Worm (Caenorhabditis elegans) whole organism, L1 larva: ENCODE measurements around the gene vars-1.
A peak's percentile ranks its signal among the peaks of the same experiment; 100 is the strongest.

Experiments used
- C04F5.9 ChIP-seq: sonication (generic microtip); optimal IDR thresholded peaks from 2 replicates; lab custom pipeline; 2016; ENCODE audit warnings: missing genetic modification characterization, missing compliant biosample characterization
- C16A3.4 ChIP-seq: fragments of 150-350 bp; optimal IDR thresholded peaks from 2 replicates; lab custom pipeline; 2014; ENCODE audit warnings: missing biosample characterization, missing genetic modification characterization
- C34B4.2 ChIP-seq: sonication (generic microtip); optimal IDR thresholded peaks from 2 replicates; lab custom pipeline; 2017; ENCODE audit warnings: mild to moderate bottlenecking, missing genetic modification characterization, missing compliant biosample characterization
- aly-2 ChIP-seq: fragments of 150-350 bp; optimal IDR thresholded peaks from 2 replicates; lab custom pipeline; 2014; ENCODE audit warnings: missing biosample characterization, missing genetic modification characterization
- blmp-1 ChIP-seq: fragments of 150-350 bp; optimal IDR thresholded peaks from 2 replicates; lab custom pipeline; 2014; ENCODE audit warnings: missing biosample characterization, missing genetic modification characterization
- ceh-8 ChIP-seq: fragments of 200-800 bp; sonication (Bioruptor generic); optimal IDR thresholded peaks from 2 replicates; lab custom pipeline; 2018; ENCODE audit warnings: mild to moderate bottlenecking, missing genetic modification characterization, moderate library complexity, missing compliant biosample characterization
- ceh-82 ChIP-seq, 3 experiments: fragments of 150-350 bp in 1 of 3; sonication (generic microtip) in 2 of 3; optimal IDR thresholded peaks; 2 replicates each; lab custom pipeline; 2014 to 2017; ENCODE audit warnings: missing biosample characterization in 3 of 3, missing genetic modification characterization in 3 of 3
- ceh-90 ChIP-seq: sonication (generic microtip); optimal IDR thresholded peaks from 2 replicates; lab custom pipeline; 2016; ENCODE audit warnings: missing genetic modification characterization, missing compliant biosample characterization
- efl-1 ChIP-seq, 4 experiments: fragments of 150-350 bp; optimal IDR thresholded peaks in 3 of 4; peaks in 1 of 4; 1 replicate in 1 of 4; 2 replicates in 3 of 4; lab custom pipeline; 2014; ENCODE audit warnings: missing biosample characterization in 2 of 4, missing genetic modification characterization in 2 of 4, missing genetic modification reagents in 2 of 4
- elt-3 ChIP-seq, 6 experiments: fragments of 150-350 bp in 1 of 6; sonication (generic microtip); optimal IDR thresholded peaks; 2 replicates each; lab custom pipeline; 2017 to 2018; ENCODE audit warnings: missing biosample characterization in 6 of 6, missing genetic modification characterization in 6 of 6, inconsistent platforms in 1 of 6
- fkh-10 ChIP-seq: sonication (generic microtip); optimal IDR thresholded peaks from 2 replicates; lab custom pipeline; 2017; ENCODE audit warnings: missing biosample characterization, missing genetic modification reagents, missing genetic modification characterization
- grh-1 ChIP-seq: fragments of 200-800 bp; sonication (Bioruptor generic); IDR thresholded peaks from 2 replicates; pipeline ENCODE4 v1.3.6; 2022; ENCODE audit warnings: missing genetic modification reagents, missing genetic modification characterization, missing compliant biosample characterization
- lin-13 ChIP-seq: fragments of 150-350 bp; optimal IDR thresholded peaks from 2 replicates; lab custom pipeline; 2014; ENCODE audit warnings: missing biosample characterization, missing genetic modification reagents, missing genetic modification characterization
- lin-14 ChIP-seq: fragments of 200-800 bp; sonication (Bioruptor generic); optimal IDR thresholded peaks from 2 replicates; lab custom pipeline; 2018; ENCODE audit warnings: mild to moderate bottlenecking, missing genetic modification characterization, moderate library complexity, missing compliant biosample characterization
- lin-35 ChIP-seq, 2 experiments: fragments of 150-350 bp; optimal IDR thresholded peaks; 2 replicates each; lab custom pipeline; 2014; ENCODE audit warnings: missing biosample characterization in 2 of 2, missing genetic modification characterization in 2 of 2, missing genetic modification reagents in 2 of 2
- lin-39 ChIP-seq: fragments of 150-350 bp; optimal IDR thresholded peaks from 2 replicates; lab custom pipeline; 2014; ENCODE audit warnings: missing biosample characterization, missing genetic modification reagents, missing genetic modification characterization
- mef-2 ChIP-seq: fragments of 150-350 bp; optimal IDR thresholded peaks from 2 replicates; lab custom pipeline; 2014; ENCODE audit warnings: missing biosample characterization, missing genetic modification characterization
- mep-1 ChIP-seq: fragments of 150-350 bp; optimal IDR thresholded peaks from 2 replicates; lab custom pipeline; 2014; ENCODE audit warnings: missing biosample characterization, missing genetic modification characterization
- nhr-12 ChIP-seq: sonication (generic microtip); optimal IDR thresholded peaks from 2 replicates; lab custom pipeline; 2017; ENCODE audit warnings: missing biosample characterization, missing genetic modification characterization
- nhr-19 ChIP-seq: fragments of 200-800 bp; sonication (Bioruptor generic); conservative IDR thresholded peaks from 2 replicates; pipeline ENCODE4 v1.3.6; 2022; ENCODE audit warnings: missing genetic modification characterization, missing compliant biosample characterization
- nhr-20 ChIP-seq: sonication (generic microtip); optimal IDR thresholded peaks from 2 replicates; lab custom pipeline; 2016; ENCODE audit warnings: mild to moderate bottlenecking, missing genetic modification characterization, missing compliant biosample characterization
- nhr-71 ChIP-seq: sonication (generic microtip); optimal IDR thresholded peaks from 2 replicates; lab custom pipeline; 2016; ENCODE audit warnings: mild to moderate bottlenecking, missing genetic modification characterization, moderate library complexity, missing compliant biosample characterization
- nhr-84 ChIP-seq: sonication (generic microtip); optimal IDR thresholded peaks from 2 replicates; lab custom pipeline; 2017; ENCODE audit warnings: missing biosample characterization, missing genetic modification characterization
- nhr-85 ChIP-seq: sonication (generic microtip); peaks from one replicate; lab custom pipeline; 2016; ENCODE audit warnings: missing genetic modification characterization, inconsistent platforms, missing compliant biosample characterization
- nhr-90 ChIP-seq: sonication (generic microtip); optimal IDR thresholded peaks from 2 replicates; lab custom pipeline; 2016; ENCODE audit warnings: mild to moderate bottlenecking, missing genetic modification characterization, missing compliant biosample characterization; ENCODE audit not compliant: poor library complexity
- rnt-1 ChIP-seq: sonication (generic microtip); optimal IDR thresholded peaks from 2 replicates; lab custom pipeline; 2016; ENCODE audit warnings: mild to moderate bottlenecking, missing genetic modification characterization, moderate library complexity, missing compliant biosample characterization
- snpc-4 ChIP-seq: fragments of 150-350 bp; optimal IDR thresholded peaks from 2 replicates; lab custom pipeline; 2014; ENCODE audit warnings: missing biosample characterization, missing genetic modification characterization
- snu-23 ChIP-seq: sonication (generic microtip); optimal IDR thresholded peaks from 2 replicates; lab custom pipeline; 2016; ENCODE audit warnings: missing genetic modification characterization, missing compliant biosample characterization
- sptf-1 ChIP-seq: fragments of 150-350 bp; optimal IDR thresholded peaks from 2 replicates; lab custom pipeline; 2014; ENCODE audit warnings: missing biosample characterization, missing genetic modification characterization
- sup-37 ChIP-seq: fragments of 200-800 bp; sonication (Bioruptor generic); optimal IDR thresholded peaks from 2 replicates; lab custom pipeline; 2018; ENCODE audit warnings: mild to moderate bottlenecking, missing genetic modification characterization, missing compliant biosample characterization
- swsn-7 ChIP-seq: sonication (generic microtip); optimal IDR thresholded peaks from 2 replicates; lab custom pipeline; 2016; ENCODE audit warnings: missing genetic modification characterization, missing compliant biosample characterization
- tbx-2 ChIP-seq: sonication (generic microtip); optimal IDR thresholded peaks from 2 replicates; lab custom pipeline; 2016; ENCODE audit warnings: missing genetic modification characterization, missing compliant biosample characterization
- unc-86 ChIP-seq: sonication (generic microtip); optimal IDR thresholded peaks from 2 replicates; lab custom pipeline; 2016; ENCODE audit warnings: missing genetic modification characterization, missing compliant biosample characterization
- xbp-1 ChIP-seq: sonication (generic microtip); optimal IDR thresholded peaks from 2 replicates; lab custom pipeline; 2016; ENCODE audit warnings: missing genetic modification characterization, missing compliant biosample characterization
- zag-1 ChIP-seq: fragments of 150-350 bp; optimal IDR thresholded peaks from 2 replicates; lab custom pipeline; 2014; ENCODE audit warnings: missing biosample characterization, missing genetic modification characterization
- ztf-4 ChIP-seq: fragments of 150-350 bp; optimal IDR thresholded peaks from 2 replicates; lab custom pipeline; 2014; ENCODE audit warnings: missing biosample characterization, missing genetic modification characterization

The vars-1 gene

ce11 chrV:8040247-8041084 is 9.3 kb downstream of the vars-1 start (continued):
- no peak for TF ChIP-seq snpc-4 (tag; lab: Kevin White, UChicago)
- TF ChIP-seq rnt-1 (tag; lab: Kevin White, UChicago): no peak
- TF ChIP-seq lin-35 (GFP tag; optimal IDR thresholded peaks at IDR 0.05; lab: Kevin White, UChicago): peak in 1 of 2 experiments; percentile 10
- peak; percentile 56 for TF ChIP-seq nhr-19 (GFP tag; lab: Robert Waterston, UW)
- TF ChIP-seq ceh-90 (tag; lab: Kevin White, UChicago): no peak
- TF ChIP-seq unc-86 (tag; lab: Kevin White, UChicago): no peak
- TF ChIP-seq snu-23 (GFP tag; lab: Kevin White, UChicago): peak; percentile 46
- TF ChIP-seq lin-13 (GFP tag; lab: Kevin White, UChicago): no peak
- TF ChIP-seq C04F5.9 (tag; lab: Kevin White, UChicago): no peak
- TF ChIP-seq C34B4.2 (tag; lab: Kevin White, UChicago): no peak
- peak; percentile 54 for TF ChIP-seq nhr-71
- TF ChIP-seq tbx-2 (tag; lab: Kevin White, UChicago): peak; percentile 30
- peak; percentile 84 for TF ChIP-seq nhr-85 (tag; lab: Kevin White, UChicago)
- TF ChIP-seq C16A3.4: peak; percentile 4
- TF ChIP-seq nhr-12 (tag; lab: Kevin White, UChicago): no peak
- TF ChIP-seq swsn-7: no peak
- TF ChIP-seq elt-3 (tag; optimal IDR thresholded peaks at IDR 0.05; lab: Kevin White, UChicago): peak; percentile 22 to 94 (median 76)
- TF ChIP-seq nhr-90 (tag; lab: Kevin White, UChicago): no peak
- no peak for TF ChIP-seq sptf-1
- TF ChIP-seq fkh-10 (GFP tag; lab: Kevin White, UChicago): no peak

ce11 chrV:8041336-8041868 is 10.2 kb downstream of the vars-1 start:
- peak; percentile 81 for TF ChIP-seq nhr-85 (tag; lab: Kevin White, UChicago)
- peak; percentile 60 for TF ChIP-seq grh-1 (GFP tag; lab: Robert Waterston, UW)
- TF ChIP-seq mef-2 (tag; lab: Kevin White, UChicago): no peak
- no peak for TF ChIP-seq ztf-4 (tag; lab: Kevin White, UChicago)
- peak; percentile 2 for TF ChIP-seq nhr-20
- TF ChIP-seq sup-37 (GFP tag; lab: Kevin White, UChicago): no peak
- peak in 1 of 2 experiments; percentile 12 for TF ChIP-seq lin-35 (GFP tag; optimal IDR thresholded peaks at IDR 0.05; lab: Kevin White, UChicago)
- TF ChIP-seq lin-14 (GFP tag; lab: Kevin White, UChicago): peak; percentile 36
- TF ChIP-seq snu-23 (GFP tag; lab: Kevin White, UChicago): no peak
- TF ChIP-seq efl-1 (optimal IDR thresholded peaks at IDR 0.05; lab: Kevin White, UChicago): no peak
- TF ChIP-seq efl-1 (GFP tag; optimal IDR thresholded peaks at IDR 0.05 in 1 of 2; lab: Kevin White, UChicago): peak in 1 of 2 experiments; percentile 90

- TF ChIP-seq ceh-8 (GFP tag; lab: Kevin White, UChicago) (no peak), nhr-84 (tag; lab: Kevin White, UChicago) (no peak), efl-1 (optimal IDR thresholded peaks at IDR 0.05; lab: Kevin White, UChicago) (no peak), efl-1 (GFP tag; optimal IDR thresholded peaks at IDR 0.05 in 1 of 2; lab: Kevin White, UChicago) (peak in 1 of 2 experiments; percentile 41), aly-2 (tag; lab: Kevin White, UChicago) (no peak), nhr-20 (peak; percentile 35), nhr-19 (GFP tag; lab: Robert Waterston, UW) (no peak), snpc-4 (tag; lab: Kevin White, UChicago) (no peak), nhr-71 (peak; percentile 15), lin-39 (no peak), mep-1 (tag; lab: Kevin White, UChicago) (peak; percentile 38), ceh-82 (tag; optimal IDR thresholded peaks at IDR 0.05; lab: Kevin White, UChicago) (no peak), elt-3 (tag; optimal IDR thresholded peaks at IDR 0.05; lab: Kevin White, UChicago) (peak in 2 of 6 experiments; percentile 33 to 36), lin-35 (GFP tag; optimal IDR thresholded peaks at IDR 0.05; lab: Kevin White, UChicago) (no peak), snu-23 (GFP tag; lab: Kevin White, UChicago) (peak; percentile 28), zag-1 (tag; lab: Kevin White, UChicago) (no peak), lin-14 (GFP tag; lab: Kevin White, UChicago) (peak; percentile 62), blmp-1 (tag; lab: Kevin White, UChicago) (peak; percentile 92), xbp-1 (tag; lab: Kevin White, UChicago) (no peak)
Measured at ce11 chrV:8043664-8044063, 12.5 kb downstream of the vars-1 start.
